Fruit fly (Drosophila melanogaster) whole organism, embryonic: Measurements from ENCODE around the gene CG31808.

Experiments
- Abd-B ChIP-seq: fragments of 200-800 bp; sonication (Bioruptor generic); optimal IDR thresholded peaks from 2 replicates; lab custom pipeline; 2018; ENCODE audit warnings: missing biosample characterization, mild to moderate bottlenecking, missing genetic modification characterization, moderate library complexity
- Adf1 ChIP-seq: fragments of 200-800 bp; sonication (Bioruptor generic); IDR thresholded peaks from 2 replicates; pipeline ENCODE4 v1.3.6; 2022; ENCODE audit warnings: missing biosample characterization, missing genetic modification characterization
- Aef1 ChIP-seq: fragments of 200-800 bp; sonication (Bioruptor generic); IDR thresholded peaks from 3 replicates; pipeline ENCODE4 v1.3.6; 2022; ENCODE audit warnings: missing biosample characterization, missing genetic modification characterization
- Blimp-1 ChIP-seq: fragments of 200-800 bp; sonication (Bioruptor generic); optimal IDR thresholded peaks from 3 replicates; lab custom pipeline; 2018; ENCODE audit warnings: missing biosample characterization, missing genetic modification characterization, mild to moderate bottlenecking, moderate library complexity, missing genetic modification reagents
- CG1024 ChIP-seq: fragments of 200-800 bp; sonication (Bioruptor generic); IDR thresholded peaks from 2 replicates; pipeline ENCODE4 v1.3.6; 2022; ENCODE audit warnings: missing biosample characterization, missing genetic modification characterization
- CG10565 ChIP-seq: fragments of 200-800 bp; sonication (Bioruptor generic); optimal IDR thresholded peaks from 3 replicates; lab custom pipeline; 2016; ENCODE audit warnings: missing biosample characterization, mild to moderate bottlenecking, missing genetic modification characterization
- CG10654 ChIP-seq: fragments of 200-800 bp; sonication (Bioruptor generic); optimal IDR thresholded peaks from 2 replicates; lab custom pipeline; 2016; ENCODE audit warnings: missing biosample characterization, missing genetic modification characterization
- CG13287 ChIP-seq: fragments of 200-800 bp; sonication (Bioruptor generic); IDR thresholded peaks from 2 replicates; pipeline ENCODE4 v1.3.6; 2022; ENCODE audit warnings: missing biosample characterization, missing genetic modification characterization; ENCODE audit not compliant: partially characterized antibody
- CG15514 ChIP-seq: fragments of 200-800 bp; sonication (Bioruptor generic); optimal IDR thresholded peaks from 3 replicates; lab custom pipeline; 2017; ENCODE audit warnings: missing biosample characterization, missing genetic modification characterization, mild to moderate bottlenecking, moderate library complexity, missing genetic modification reagents
- CG1792 ChIP-seq: fragments of 200-800 bp; sonication (Bioruptor generic); optimal IDR thresholded peaks from 2 replicates; lab custom pipeline; 2016; ENCODE audit warnings: missing biosample characterization, missing genetic modification characterization
- CG32767 ChIP-seq: fragments of 200-800 bp; sonication (Bioruptor generic); IDR thresholded peaks from 2 replicates; pipeline ENCODE4 v1.3.6; 2022; ENCODE audit warnings: missing biosample characterization, missing genetic modification characterization
- CG4360 ChIP-seq: fragments of 200-800 bp; sonication (Bioruptor generic); IDR thresholded peaks from 2 replicates; pipeline ENCODE4 v1.3.6; 2022; ENCODE audit warnings: missing biosample characterization, missing genetic modification characterization
- CG4730 ChIP-seq: fragments of 200-800 bp; sonication (Bioruptor generic); IDR thresholded peaks from 2 replicates; pipeline ENCODE4 v1.3.6; 2022; ENCODE audit warnings: missing biosample characterization, missing genetic modification characterization
- CG6175 ChIP-seq: fragments of 200-800 bp; sonication (Bioruptor generic); IDR thresholded peaks from 3 replicates; pipeline ENCODE4 v1.3.6; 2022; ENCODE audit warnings: missing biosample characterization, missing genetic modification characterization
- CG7357 ChIP-seq: fragments of 200-800 bp; sonication (Bioruptor generic); IDR thresholded peaks from 3 replicates; pipeline ENCODE4 v1.3.6; 2022; ENCODE audit warnings: missing biosample characterization, missing genetic modification characterization
- CG7556 ChIP-seq: fragments of 200-800 bp; sonication (Bioruptor generic); optimal IDR thresholded peaks from 2 replicates; lab custom pipeline; 2017; ENCODE audit warnings: missing biosample characterization, mild to moderate bottlenecking, missing genetic modification characterization
- CG7839 ChIP-seq: fragments of 200-800 bp; sonication (Bioruptor generic); optimal IDR thresholded peaks from 3 replicates; lab custom pipeline; 2018; ENCODE audit warnings: missing biosample characterization, mild to moderate bottlenecking, missing genetic modification characterization, moderate library complexity
- CG9437 ChIP-seq: fragments of 200-800 bp; sonication (Bioruptor generic); optimal IDR thresholded peaks from 2 replicates; lab custom pipeline; 2018; ENCODE audit warnings: missing biosample characterization, mild to moderate bottlenecking, missing genetic modification characterization
- CG9727 ChIP-seq: fragments of 200-800 bp; sonication (Bioruptor generic); optimal IDR thresholded peaks from 3 replicates; lab custom pipeline; 2017; ENCODE audit warnings: missing biosample characterization, mild to moderate bottlenecking, missing genetic modification characterization
- CG9797 ChIP-seq: fragments of 200-800 bp; sonication (Bioruptor generic); optimal IDR thresholded peaks from 3 replicates; lab custom pipeline; 2018; ENCODE audit warnings: missing biosample characterization, mild to moderate bottlenecking, missing genetic modification characterization
- CoRest ChIP-seq: fragments of 200-800 bp; sonication (Bioruptor generic); optimal IDR thresholded peaks from 3 replicates; lab custom pipeline; 2018; ENCODE audit warnings: missing biosample characterization, mild to moderate bottlenecking, missing genetic modification characterization, moderate library complexity
- D ChIP-seq, 2 experiments: fragments of 200-800 bp in 1 of 2; fragments of >200 bp in 1 of 2; sonication (Bioruptor generic) in 1 of 2; optimal IDR thresholded peaks; 2 replicates in 1 of 2; 3 replicates in 1 of 2; lab custom pipeline; 2017; ENCODE audit warnings: mild to moderate bottlenecking in 1 of 2, missing biosample characterization in 1 of 2, missing genetic modification characterization in 1 of 2, missing genetic modification reagents in 1 of 2
- Eip74EF ChIP-seq, 2 experiments: fragments of 200-800 bp in 1 of 2; fragments of >200 bp in 1 of 2; sonication (Bioruptor generic) in 1 of 2; optimal IDR thresholded peaks; 2 replicates each; lab custom pipeline; 2017 to 2019; ENCODE audit warnings: missing biosample characterization in 2 of 2, missing genetic modification characterization in 2 of 2, mild to moderate bottlenecking in 1 of 2, moderate library complexity in 1 of 2
- Ets65A ChIP-seq: fragments of 200-800 bp; sonication (Bioruptor generic); peaks from one replicate; lab custom pipeline; 2016; ENCODE audit warnings: missing biosample characterization, missing genetic modification characterization
- Fer2 ChIP-seq: fragments of 200-800 bp; sonication (Bioruptor generic); optimal IDR thresholded peaks from 2 replicates; lab custom pipeline; 2018; ENCODE audit warnings: missing biosample characterization, mild to moderate bottlenecking, missing genetic modification characterization, moderate library complexity
- Fer3 ChIP-seq: fragments of 200-800 bp; sonication (Bioruptor generic); optimal IDR thresholded peaks from 2 replicates; lab custom pipeline; 2018; ENCODE audit warnings: missing biosample characterization, mild to moderate bottlenecking, missing genetic modification characterization, moderate library complexity
- Lhr ChIP-seq: fragments of 200-800 bp; sonication (Bioruptor generic); optimal IDR thresholded peaks from 3 replicates; lab custom pipeline; 2017; ENCODE audit warnings: mild to moderate bottlenecking, missing biosample characterization, missing genetic modification reagents, missing genetic modification characterization
- Med ChIP-seq: fragments of 200-800 bp; sonication (Bioruptor generic); peaks from one replicate; lab custom pipeline; 2016; ENCODE audit warnings: missing biosample characterization, missing genetic modification characterization, mild to moderate bottlenecking, inconsistent platforms, moderate library complexity
- NC2α ChIP-seq: fragments of 200-800 bp; sonication (Bioruptor generic); optimal IDR thresholded peaks from 2 replicates; lab custom pipeline; 2016; ENCODE audit warnings: missing biosample characterization, missing genetic modification characterization
- Sin3A ChIP-seq: fragments of >200 bp; optimal IDR thresholded peaks from 2 replicates; lab custom pipeline; 2018
- Stat92E ChIP-seq, 3 experiments: fragments of >200 bp in 2 of 3; fragments of 200-800 bp in 1 of 3; sonication (Bioruptor generic) in 1 of 3; optimal IDR thresholded peaks; 2 replicates each; lab custom pipeline; 2017 to 2019; ENCODE audit warnings: missing biosample characterization in 3 of 3, missing genetic modification characterization in 3 of 3, mild to moderate bottlenecking in 1 of 3, moderate library complexity in 1 of 3
- YL-1 ChIP-seq: fragments of 200-800 bp; sonication (Bioruptor generic); optimal IDR thresholded peaks from 3 replicates; lab custom pipeline; 2017; ENCODE audit warnings: missing biosample characterization, mild to moderate bottlenecking, missing genetic modification characterization
- bowl ChIP-seq: fragments of 200-800 bp; sonication (Bioruptor generic); IDR thresholded peaks from 2 replicates; pipeline ENCODE4 v1.3.6; 2022; ENCODE audit warnings: missing biosample characterization, missing genetic modification characterization
- crp ChIP-seq, 2 experiments: fragments of 200-800 bp; sonication (Bioruptor generic); optimal IDR thresholded peaks; 2 replicates in 1 of 2; 3 replicates in 1 of 2; lab custom pipeline; 2017; ENCODE audit warnings: missing biosample characterization in 2 of 2, missing genetic modification characterization in 2 of 2, mild to moderate bottlenecking in 1 of 2, moderate library complexity in 1 of 2
- da ChIP-seq: fragments of 200-800 bp; sonication (Bioruptor generic); optimal IDR thresholded peaks from 2 replicates; lab custom pipeline; 2016; ENCODE audit warnings: missing biosample characterization, missing genetic modification characterization
- dmrt11E ChIP-seq: fragments of 200-800 bp; sonication (Bioruptor generic); optimal IDR thresholded peaks from 3 replicates; lab custom pipeline; 2018; ENCODE audit warnings: missing biosample characterization, mild to moderate bottlenecking, missing genetic modification characterization, moderate library complexity
- fd3F ChIP-seq: fragments of 200-800 bp; sonication (Bioruptor generic); optimal IDR thresholded peaks from 2 replicates; lab custom pipeline; 2018; ENCODE audit warnings: missing biosample characterization, mild to moderate bottlenecking, missing genetic modification characterization, moderate library complexity
- fd96Cb ChIP-seq: fragments of 200-800 bp; sonication (Bioruptor generic); optimal IDR thresholded peaks from 2 replicates; lab custom pipeline; 2018; ENCODE audit warnings: missing biosample characterization, mild to moderate bottlenecking, missing genetic modification characterization, moderate library complexity
- gem ChIP-seq: fragments of 200-800 bp; sonication (Bioruptor generic); optimal IDR thresholded peaks from 2 replicates; lab custom pipeline; 2019; ENCODE audit warnings: missing biosample characterization, mild to moderate bottlenecking, missing genetic modification characterization, moderate library complexity
- grau ChIP-seq: fragments of 200-800 bp; optimal IDR thresholded peaks from 3 replicates; lab custom pipeline; 2019; ENCODE audit warnings: missing biosample characterization, mild to moderate bottlenecking, missing genetic modification characterization, moderate library complexity
- hb ChIP-seq: fragments of 200-800 bp; sonication (Bioruptor generic); IDR thresholded peaks from 3 replicates; pipeline ENCODE4 v1.3.6; 2022; ENCODE audit warnings: missing biosample characterization, missing genetic modification characterization; ENCODE audit not compliant: partially characterized antibody
- lbe ChIP-seq: fragments of 200-800 bp; sonication (Bioruptor generic); optimal IDR thresholded peaks from 2 replicates; lab custom pipeline; 2016; ENCODE audit warnings: missing biosample characterization, mild to moderate bottlenecking, missing genetic modification characterization
- psq ChIP-seq: fragments of 200-800 bp; sonication (Bioruptor generic); optimal IDR thresholded peaks from 2 replicates; lab custom pipeline; 2017; ENCODE audit warnings: missing biosample characterization, missing genetic modification characterization
- pum ChIP-seq: fragments of 200-800 bp; sonication (Bioruptor generic); optimal IDR thresholded peaks from 2 replicates; lab custom pipeline; 2016; ENCODE audit warnings: missing biosample characterization, missing genetic modification characterization
- row ChIP-seq: fragments of 200-800 bp; sonication (Bioruptor generic); IDR thresholded peaks from 3 replicates; pipeline ENCODE4 v1.3.6; 2022; ENCODE audit warnings: missing biosample characterization, missing genetic modification characterization
- sisA ChIP-seq: fragments of 200-800 bp; sonication (Bioruptor generic); IDR thresholded peaks from 2 replicates; pipeline ENCODE4 v1.3.6; 2022; ENCODE audit warnings: missing biosample characterization, missing genetic modification characterization
- sr ChIP-seq: fragments of 200-800 bp; sonication (Bioruptor generic); IDR thresholded peaks from 3 replicates; pipeline ENCODE4 v1.3.6; 2022; ENCODE audit warnings: missing biosample characterization, missing genetic modification characterization
- stwl ChIP-seq: fragments of 200-800 bp; sonication (Bioruptor generic); optimal IDR thresholded peaks from 3 replicates; lab custom pipeline; 2018; ENCODE audit warnings: missing biosample characterization, mild to moderate bottlenecking, missing genetic modification characterization, moderate library complexity

The CG31808 gene

dm6 chr2L:16657467-16657866, 58.5 kb downstream of the CG31808 start (continued):
- TF ChIP-seq Med (GFP tag; lab: Kevin White, UChicago) (peak; percentile 33), hb (no peak), stwl (no peak), CG7839 (tag; lab: Kevin White, UChicago) (no peak), sr (0 out of 3 replicates have a peak, but pooled peaks have one; percentile 24), CG7357 (GFP tag; lab: Robert Waterston, UW) (no peak), CG13287 (GFP tag; lab: Robert Waterston, UW) (no peak), dmrt11E (tag; lab: Kevin White, UChicago) (no peak), CG4360 (GFP tag; lab: Robert Waterston, UW) (peak; percentile 48)

DNA sequence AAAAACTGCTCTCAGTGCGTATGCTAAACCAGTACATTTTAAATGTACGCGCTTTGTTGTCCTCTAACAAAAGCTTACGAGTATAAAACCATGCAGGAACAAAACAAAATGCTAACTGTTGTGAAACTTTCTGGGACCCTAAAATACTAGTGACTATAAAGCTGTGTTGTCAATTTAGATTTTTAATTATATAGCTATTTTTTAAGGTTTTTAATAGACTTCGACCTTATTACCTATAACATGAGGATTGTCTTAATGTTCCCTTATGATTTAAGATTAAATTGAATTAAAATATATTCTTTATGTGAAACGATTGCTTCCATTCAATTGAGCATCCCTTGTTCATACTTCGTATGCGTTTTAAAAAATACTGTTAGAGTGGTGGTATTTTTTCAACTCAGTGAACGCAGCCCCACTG, 59.3 kb downstream of the CG31808 start:
- TF ChIP-seq Adf1 (GFP tag; lab: Robert Waterston, UW) (peak; percentile 19; the same call in 1 of the 2 replicates), Fer2 (tag; lab: Kevin White, UChicago) (peak; percentile 14), fd3F (peak; percentile 39), CG9797 (GFP tag; lab: Kevin White, UChicago) (peak; percentile 64), crp (GFP tag; optimal IDR thresholded peaks at IDR 0.05; lab: Kevin White, UChicago) (peak in 1 of 2 experiments; percentile 16), Fer3 (peak; percentile 61), CG15514 (GFP tag; lab: Kevin White, UChicago) (peak; percentile 55), CG6175 (GFP tag; lab: Robert Waterston, UW) (no peak), Blimp-1 (GFP tag; lab: Kevin White, UChicago) (peak; percentile 70), CG32767 (GFP tag; lab: Robert Waterston, UW) (peak; percentile 45; the same call in 1 of the 2 replicates), CG4730 (peak; percentile 54; the same call in 1 of the 2 replicates), Stat92E (GFP tag; optimal IDR thresholded peaks at IDR 0.05; lab: Kevin White, UChicago) (no peak), psq (GFP tag; lab: Kevin White, UChicago) (peak; percentile 19), da (peak; percentile 5), bowl (GFP tag; lab: Robert Waterston, UW) (no peak), YL-1 (peak; percentile 35), CG1024 (GFP tag; lab: Robert Waterston, UW) (0 out of 2 replicates have a peak, but pooled peaks have one; percentile 10), CG9437 (GFP tag; lab: Kevin White, UChicago) (peak; percentile 36), row (GFP tag; lab: Robert Waterston, UW) (peak; percentile 92), D (optimal IDR thresholded peaks at IDR 0.05; lab: Kevin White, UChicago) (no peak), D (GFP tag; optimal IDR thresholded peaks at IDR 0.05; lab: Kevin White, UChicago) (no peak), lbe (peak; percentile 1), CG7357 (GFP tag; lab: Robert Waterston, UW) (peak; percentile 48; the same call in 2 of the 3 replicates), Abd-B (GFP tag; lab: Kevin White, UChicago) (peak; percentile 88), CG9727 (GFP tag; lab: Kevin White, UChicago) (peak; percentile 69), Aef1 (GFP tag; lab: Robert Waterston, UW) (peak; percentile 83), gem (tag; lab: Kevin White, UChicago) (peak; percentile 88), fd96Cb (tag; lab: Kevin White, UChicago) (peak; percentile 68), Ets65A (GFP tag; lab: Kevin White, UChicago) (peak; percentile 92), NC2α (GFP tag; lab: Kevin White, UChicago) (no peak), grau (tag; lab: Kevin White, UChicago) (peak; percentile 77), CG10565 (GFP tag; lab: Kevin White, UChicago) (peak; percentile 6), CG1792 (GFP tag; lab: Kevin White, UChicago) (peak; percentile 33), Sin3A (lab: Kevin White, UChicago) (peak; percentile 13), CG7556 (GFP tag; lab: Kevin White, UChicago) (peak; percentile 51), sisA (GFP tag; lab: Robert Waterston, UW) (peak; percentile 81), CG10654 (peak; percentile 37), Lhr (peak; percentile 78), pum (GFP tag; lab: Kevin White, UChicago) (no peak), Eip74EF (GFP tag; optimal IDR thresholded peaks at IDR 0.05; lab: Kevin White, UChicago) (no peak), CoRest (tag; lab: Kevin White, UChicago) (peak; percentile 86)
